Worm (Caenorhabditis elegans): ENCODE measurements around the gene spp-1.

DNA sequence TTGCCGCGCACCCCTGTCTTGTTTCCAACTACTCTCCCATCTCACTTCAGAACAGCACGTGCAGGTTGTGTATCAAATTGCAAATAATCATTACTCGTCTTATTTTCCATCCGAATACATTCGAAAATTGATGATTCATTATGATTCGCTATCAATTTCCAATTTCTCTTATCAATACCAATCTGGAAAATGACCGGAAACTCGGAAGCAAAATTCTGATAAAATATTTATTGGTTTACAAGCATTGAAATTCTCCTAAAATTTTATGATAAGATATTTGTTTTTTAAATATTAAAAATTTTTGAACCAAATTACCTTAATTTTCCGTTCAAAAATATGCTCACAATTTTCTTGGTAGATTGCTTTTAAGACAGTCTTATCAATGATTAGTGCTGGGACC lies 50.2 kb downstream of the spp-1 start:
- no peak for TF ChIP-seq nhr-76 (tag; optimal IDR thresholded peaks at IDR 0.05)
- no peak for TF ChIP-seq ama-1 (optimal IDR thresholded peaks at IDR 0.05)
- no peak for TF ChIP-seq fos-1 (tag; optimal IDR thresholded peaks at IDR 0.05)
- TF ChIP-seq ceh-9 (tag; optimal IDR thresholded peaks at IDR 0.05), result no peak
- TF ChIP-seq nhr-43 (tag; optimal IDR thresholded peaks at IDR 0.05; ENCODE audit: poor library complexity, severe bottlenecking), result no peak
- no peak for TF ChIP-seq daf-12 (tag; optimal IDR thresholded peaks at IDR 0.05)
